Fruit fly (Drosophila melanogaster) whole organism, embryonic: ENCODE results near the gene CLS.

Experiments
- CG10274 ChIP-seq: fragments of 200-800 bp; sonication (Bioruptor generic); optimal IDR thresholded peaks from 3 replicates; lab custom pipeline; 2017; ENCODE audit warnings: missing biosample characterization, mild to moderate bottlenecking, missing genetic modification characterization
- CG10431 ChIP-seq: fragments of 200-800 bp; sonication (Bioruptor generic); optimal IDR thresholded peaks from 3 replicates; lab custom pipeline; 2018; ENCODE audit warnings: missing biosample characterization, mild to moderate bottlenecking, missing genetic modification characterization
- CG10543 ChIP-seq: fragments of 200-800 bp; sonication (Bioruptor generic); optimal IDR thresholded peaks from 3 replicates; lab custom pipeline; 2017; ENCODE audit warnings: missing biosample characterization, mild to moderate bottlenecking, missing genetic modification characterization, moderate library complexity
- CG10654 ChIP-seq: fragments of 200-800 bp; sonication (Bioruptor generic); optimal IDR thresholded peaks from 2 replicates; lab custom pipeline; 2016; ENCODE audit warnings: missing biosample characterization, missing genetic modification characterization
- CG11093 ChIP-seq: fragments of 200-800 bp; sonication (Bioruptor generic); IDR thresholded peaks from 3 replicates; pipeline ENCODE4 v1.3.6; 2022; ENCODE audit warnings: missing biosample characterization, missing genetic modification characterization
- CG11560 ChIP-seq: fragments of 200-800 bp; sonication (Bioruptor generic); IDR thresholded peaks from 3 replicates; pipeline ENCODE4 v1.3.6; 2022; ENCODE audit warnings: missing biosample characterization, missing genetic modification characterization
- CG12155 ChIP-seq: fragments of 200-800 bp; sonication (Bioruptor generic); optimal IDR thresholded peaks from 3 replicates; lab custom pipeline; 2016; ENCODE audit warnings: missing biosample characterization, missing genetic modification characterization
- CG12391 ChIP-seq: fragments of 200-800 bp; sonication (Bioruptor generic); optimal IDR thresholded peaks from 3 replicates; lab custom pipeline; 2018; ENCODE audit warnings: missing biosample characterization, mild to moderate bottlenecking, missing genetic modification characterization, moderate library complexity
- CG13424 ChIP-seq: fragments of 200-800 bp; sonication (Bioruptor generic); optimal IDR thresholded peaks from 2 replicates; lab custom pipeline; 2019; ENCODE audit warnings: missing biosample characterization, mild to moderate bottlenecking, missing genetic modification characterization, moderate library complexity
- CG13894 ChIP-seq: fragments of 200-800 bp; sonication (Bioruptor generic); optimal IDR thresholded peaks from 3 replicates; lab custom pipeline; 2018; ENCODE audit warnings: missing biosample characterization, mild to moderate bottlenecking, missing genetic modification characterization, moderate library complexity
- CG14860 ChIP-seq: fragments of 200-800 bp; sonication (Bioruptor generic); IDR thresholded peaks from 3 replicates; pipeline ENCODE4 v1.3.6; 2022; ENCODE audit warnings: missing biosample characterization, missing genetic modification characterization; ENCODE audit not compliant: partially characterized antibody
- CG16779 ChIP-seq: fragments of 200-800 bp; sonication (Bioruptor generic); IDR thresholded peaks from 2 replicates; pipeline ENCODE4 v1.3.6; 2022; ENCODE audit warnings: missing biosample characterization, missing genetic modification characterization
- CG17328 ChIP-seq: fragments of 200-800 bp; sonication (Bioruptor generic); IDR thresholded peaks from 2 replicates; pipeline ENCODE4 v1.3.6; 2022; ENCODE audit warnings: missing biosample characterization, missing genetic modification characterization
- CG17802 ChIP-seq: fragments of 200-800 bp; sonication (Bioruptor generic); optimal IDR thresholded peaks from 2 replicates; lab custom pipeline; 2018; ENCODE audit warnings: missing biosample characterization, mild to moderate bottlenecking, missing genetic modification characterization, moderate library complexity
- CG1792 ChIP-seq: fragments of 200-800 bp; sonication (Bioruptor generic); optimal IDR thresholded peaks from 2 replicates; lab custom pipeline; 2016; ENCODE audit warnings: missing biosample characterization, missing genetic modification characterization
- CG18011 ChIP-seq: fragments of 200-800 bp; sonication (Bioruptor generic); optimal IDR thresholded peaks from 2 replicates; lab custom pipeline; 2017; ENCODE audit warnings: missing biosample characterization, missing genetic modification characterization, mild to moderate bottlenecking, moderate library complexity, missing genotype
- CG18476 ChIP-seq: fragments of 200-800 bp; sonication (Bioruptor generic); optimal IDR thresholded peaks from 2 replicates; lab custom pipeline; 2016; ENCODE audit warnings: missing biosample characterization, mild to moderate bottlenecking, missing genetic modification characterization
- CG30020 ChIP-seq: fragments of 200-800 bp; optimal IDR thresholded peaks from 2 replicates; lab custom pipeline; 2019; ENCODE audit warnings: missing biosample characterization, mild to moderate bottlenecking, missing genetic modification characterization, moderate library complexity
- CG31365 ChIP-seq: fragments of 200-800 bp; sonication (Bioruptor generic); optimal IDR thresholded peaks from 2 replicates; lab custom pipeline; 2018; ENCODE audit warnings: missing biosample characterization, mild to moderate bottlenecking, missing genetic modification characterization
- CG3726 ChIP-seq: fragments of 200-800 bp; sonication (Bioruptor generic); IDR thresholded peaks from 3 replicates; pipeline ENCODE4, ENCODE4 v1.3.6; 2022; ENCODE audit warnings: missing biosample characterization, missing genetic modification characterization
- CG42726 ChIP-seq: fragments of 200-800 bp; sonication (Bioruptor generic); IDR thresholded peaks from 2 replicates; pipeline ENCODE4 v1.3.6; 2022; ENCODE audit warnings: missing biosample characterization, missing genetic modification characterization; ENCODE audit not compliant: partially characterized antibody
- CG4360 ChIP-seq: fragments of 200-800 bp; sonication (Bioruptor generic); IDR thresholded peaks from 2 replicates; pipeline ENCODE4 v1.3.6; 2022; ENCODE audit warnings: missing biosample characterization, missing genetic modification characterization
- CG4617 ChIP-seq: fragments of 200-800 bp; sonication (Bioruptor generic); optimal IDR thresholded peaks from 3 replicates; lab custom pipeline; 2016; ENCODE audit warnings: missing biosample characterization, missing genetic modification characterization, borderline replicate concordance
- CG4730 ChIP-seq: fragments of 200-800 bp; sonication (Bioruptor generic); IDR thresholded peaks from 2 replicates; pipeline ENCODE4 v1.3.6; 2022; ENCODE audit warnings: missing biosample characterization, missing genetic modification characterization
- CG6254 ChIP-seq: fragments of 200-800 bp; sonication (Bioruptor generic); optimal IDR thresholded peaks from 3 replicates; lab custom pipeline; 2017; ENCODE audit warnings: mild to moderate bottlenecking, missing biosample characterization, missing genetic modification reagents, missing genetic modification characterization
- CG6689 ChIP-seq: fragments of 200-800 bp; sonication (Bioruptor generic); IDR thresholded peaks from 2 replicates; pipeline ENCODE4 v1.3.6; 2022; ENCODE audit warnings: missing biosample characterization, missing genetic modification characterization
- CG8924 ChIP-seq: fragments of 200-800 bp; optimal IDR thresholded peaks from 3 replicates; lab custom pipeline; 2019; ENCODE audit warnings: missing biosample characterization, mild to moderate bottlenecking, missing genetic modification characterization, moderate library complexity
- Dfd ChIP-seq, 2 experiments: fragments of >200 bp; optimal IDR thresholded peaks; 2 replicates each; lab custom pipeline; 2017; ENCODE audit warnings: missing biosample characterization in 2 of 2, missing genetic modification characterization in 2 of 2
- MBD-R2 ChIP-seq: fragments of 200-800 bp; sonication (Bioruptor generic); IDR thresholded peaks from 2 replicates; pipeline ENCODE4 v1.3.6; 2022; ENCODE audit warnings: missing biosample characterization, missing genetic modification characterization
- NC2β ChIP-seq: fragments of 200-800 bp; sonication (Bioruptor generic); optimal IDR thresholded peaks from 2 replicates; lab custom pipeline; 2016; ENCODE audit warnings: missing biosample characterization, missing genetic modification characterization
- NfI ChIP-seq: fragments of 200-800 bp; sonication (Bioruptor generic); optimal IDR thresholded peaks from 3 replicates; lab custom pipeline; 2018; ENCODE audit warnings: missing biosample characterization, mild to moderate bottlenecking, missing genetic modification characterization, moderate library complexity
- Sry-β ChIP-seq: fragments of 200-800 bp; sonication (Bioruptor generic); optimal IDR thresholded peaks from 2 replicates; lab custom pipeline; 2018; ENCODE audit warnings: missing biosample characterization, mild to moderate bottlenecking, missing genetic modification characterization, moderate library complexity
- btn ChIP-seq: fragments of 200-800 bp; sonication (Bioruptor generic); optimal IDR thresholded peaks from 2 replicates; lab custom pipeline; 2016; ENCODE audit warnings: missing biosample characterization, missing genetic modification characterization
- ems ChIP-seq: fragments of 200-800 bp; sonication (Bioruptor generic); optimal IDR thresholded peaks from 3 replicates; lab custom pipeline; 2016; ENCODE audit warnings: missing biosample characterization, missing genetic modification characterization
- esg ChIP-seq: fragments of 200-800 bp; sonication (Bioruptor generic); conservative IDR thresholded peaks from 2 replicates; pipeline ENCODE4 v1.3.6; 2022; ENCODE audit warnings: missing biosample characterization, missing genetic modification characterization
- fd102C ChIP-seq: fragments of 200-800 bp; sonication (Bioruptor generic); optimal IDR thresholded peaks from 2 replicates; lab custom pipeline; 2018; ENCODE audit warnings: missing biosample characterization, mild to moderate bottlenecking, missing genetic modification characterization, moderate library complexity
- fru ChIP-seq: fragments of >200 bp; optimal IDR thresholded peaks from 2 replicates; lab custom pipeline; 2017
- grn ChIP-seq: fragments of 200-800 bp; sonication (Bioruptor generic); optimal IDR thresholded peaks from 3 replicates; lab custom pipeline; 2017; ENCODE audit warnings: missing biosample characterization, missing genetic modification characterization
- jing ChIP-seq: fragments of 200-800 bp; sonication (Bioruptor generic); optimal IDR thresholded peaks from 2 replicates; lab custom pipeline; 2018; ENCODE audit warnings: missing biosample characterization, mild to moderate bottlenecking, missing genetic modification characterization
- lilli ChIP-seq: fragments of 200-800 bp; sonication (Bioruptor generic); optimal IDR thresholded peaks from 3 replicates; lab custom pipeline; 2016; ENCODE audit warnings: missing biosample characterization, missing genetic modification characterization
- lola ChIP-seq, 3 experiments: fragments of >200 bp in 2 of 3; fragments of 200-800 bp in 1 of 3; sonication (Bioruptor generic) in 1 of 3; optimal IDR thresholded peaks; 2 replicates each; lab custom pipeline; 2017 to 2019; ENCODE audit warnings: missing biosample characterization in 3 of 3, missing genetic modification characterization in 3 of 3, mild to moderate bottlenecking in 1 of 3, moderate library complexity in 1 of 3
- lov ChIP-seq, 2 experiments: fragments of 200-800 bp in 1 of 2; fragments of >200 bp in 1 of 2; sonication (Bioruptor generic) in 1 of 2; IDR thresholded peaks in 1 of 2; optimal IDR thresholded peaks in 1 of 2; 2 replicates in 1 of 2; 3 replicates in 1 of 2; pipeline versions ENCODE4 v1.3.6 to Lab custom; 2017 to 2022; ENCODE audit warnings: missing biosample characterization in 1 of 2, missing genetic modification characterization in 1 of 2
- nau ChIP-seq: fragments of 200-800 bp; sonication (Bioruptor generic); optimal IDR thresholded peaks from 3 replicates; lab custom pipeline; 2017; ENCODE audit warnings: missing biosample characterization, mild to moderate bottlenecking, missing genetic modification characterization, missing genetic modification reagents
- nmo ChIP-seq: fragments of 200-800 bp; sonication (Bioruptor generic); optimal IDR thresholded peaks from 2 replicates; lab custom pipeline; 2018; ENCODE audit warnings: missing biosample characterization, mild to moderate bottlenecking, missing genetic modification characterization, moderate library complexity
- onecut ChIP-seq: fragments of 200-800 bp; sonication (Bioruptor generic); IDR thresholded peaks from 2 replicates; pipeline ENCODE4 v1.3.6; 2022; ENCODE audit warnings: missing biosample characterization, missing genetic modification characterization
- peb ChIP-seq: fragments of 200-800 bp; sonication (Bioruptor generic); IDR thresholded peaks from 2 replicates; pipeline ENCODE4 v1.3.6; 2022; ENCODE audit warnings: missing biosample characterization, missing genetic modification characterization
- pros ChIP-seq: fragments of 200-800 bp; sonication (Bioruptor generic); optimal IDR thresholded peaks from 3 replicates; lab custom pipeline; 2019; ENCODE audit warnings: missing biosample characterization, mild to moderate bottlenecking, missing genetic modification characterization, moderate library complexity
- ssp ChIP-seq: fragments of 200-800 bp; sonication (Bioruptor generic); IDR thresholded peaks from 2 replicates; pipeline ENCODE4 v1.3.6; 2022; ENCODE audit warnings: missing biosample characterization, missing genetic modification characterization
- vnd ChIP-seq: fragments of 200-800 bp; sonication (Bioruptor generic); IDR thresholded peaks from 3 replicates; pipeline ENCODE4 v1.3.6; 2022; ENCODE audit warnings: missing biosample characterization, missing genetic modification characterization; ENCODE audit not compliant: partially characterized antibody

The CLS gene

dm6 chr3R:25647577-25648257 is 39.5 kb downstream of the CLS start (continued):
- TF ChIP-seq btn (no peak), fru (lab: Kevin White, UChicago) (no peak), CG12391 (tag; lab: Kevin White, UChicago) (no peak), Sry-β (no peak), Dfd (GFP tag; optimal IDR thresholded peaks at IDR 0.05; lab: Kevin White, UChicago) (no peak), grn (GFP tag; lab: Kevin White, UChicago) (no peak), CG11093 (GFP tag; lab: Robert Waterston, UW) (no peak), peb (GFP tag; lab: Robert Waterston, UW) (no peak), lov (optimal IDR thresholded peaks at IDR 0.05; lab: Kevin White, UChicago) (no peak), lov (GFP tag; IDR thresholded peaks at IDR 0.05; lab: Robert Waterston, UW) (0 out of 3 replicates have a peak, but pooled peaks have one; percentile 64), CG4730 (GFP tag; lab: Robert Waterston, UW) (no peak), CG11560 (tag; lab: Robert Waterston, UW) (no peak), nmo (GFP tag; lab: Kevin White, UChicago) (peak; percentile 27), CG42726 (GFP tag; lab: Robert Waterston, UW) (no peak; the same call in 1 of the 2 replicates), CG14860 (GFP tag; lab: Robert Waterston, UW) (peak; percentile 85), lola (GFP tag; optimal IDR thresholded peaks at IDR 0.05; lab: Kevin White, UChicago) (no peak), CG13894 (no peak), CG30020 (tag; lab: Kevin White, UChicago) (no peak), CG10654 (GFP tag; lab: Kevin White, UChicago) (no peak), CG4360 (GFP tag; lab: Robert Waterston, UW) (0 out of 2 replicates have a peak, but pooled peaks have one; percentile 24), CG10543 (GFP tag; lab: Kevin White, UChicago) (no peak), ems (GFP tag; lab: Kevin White, UChicago) (no peak), lilli (GFP tag; lab: Kevin White, UChicago) (no peak), CG17802 (tag; lab: Kevin White, UChicago) (no peak), CG10431 (GFP tag; lab: Kevin White, UChicago) (peak; percentile 28), CG3726 (no peak), NC2β (GFP tag; lab: Kevin White, UChicago) (no peak), esg (GFP tag; lab: Robert Waterston, UW) (no peak), ssp (GFP tag; lab: Robert Waterston, UW) (0 out of 2 replicates have a peak, but pooled peaks have one; percentile 27), MBD-R2 (GFP tag; lab: Robert Waterston, UW) (peak; percentile 44; the same call in 1 of the 2 replicates), CG8924 (peak; percentile 80), vnd (GFP tag; lab: Robert Waterston, UW) (peak; percentile 67), CG13424 (tag; lab: Kevin White, UChicago) (no peak), CG6254 (GFP tag; lab: Kevin White, UChicago) (peak; percentile 27), onecut (GFP tag; lab: Robert Waterston, UW) (peak; percentile 12), CG31365 (peak; percentile 71), nau (GFP tag; lab: Kevin White, UChicago) (no peak), pros (peak; percentile 7), CG17328 (GFP tag; lab: Robert Waterston, UW) (peak; percentile 19; the same call in 1 of the 2 replicates), CG18476 (GFP tag; lab: Kevin White, UChicago) (no peak), CG6689 (GFP tag; lab: Robert Waterston, UW) (no peak), CG10274 (GFP tag; lab: Kevin White, UChicago) (no peak), CG12155 (GFP tag; lab: Kevin White, UChicago) (no peak), CG4617 (GFP tag; lab: Kevin White, UChicago) (no peak), jing (no peak), CG1792 (GFP tag; lab: Kevin White, UChicago) (no peak), CG18011 (GFP tag; lab: Kevin White, UChicago) (no peak), NfI (GFP tag; lab: Kevin White, UChicago) (peak; percentile 20), fd102C (GFP tag; lab: Kevin White, UChicago) (no peak), CG16779 (GFP tag; lab: Robert Waterston, UW) (no peak)
